Worm (Caenorhabditis elegans): Measurements from ENCODE around the gene T09F5.2.

- no peak for TF ChIP-seq snpc-1.1 (tag; optimal IDR thresholded peaks at IDR 0.05; ENCODE audit: insufficient read depth)
- no peak for TF ChIP-seq ama-1 (optimal IDR thresholded peaks at IDR 0.05)
- TF ChIP-seq ama-1 (GFP tag; optimal IDR thresholded peaks at IDR 0.05) = no peak
- no peak for TF ChIP-seq D2030.7 (GFP tag; IDR thresholded peaks at IDR 0.05)
- TF ChIP-seq F49E8.2 (tag; optimal IDR thresholded peaks at IDR 0.05; ENCODE audit: insufficient read depth) = no peak
- TF ChIP-seq attf-6 (GFP tag; IDR thresholded peaks at IDR 0.05) = no peak
- no peak for TF ChIP-seq ztf-26 (tag; optimal IDR thresholded peaks at IDR 0.05)
- TF ChIP-seq B0035.1 (tag; optimal IDR thresholded peaks at IDR 0.05) = no peak
- no peak for TF ChIP-seq fkh-3 (tag; optimal IDR thresholded peaks at IDR 0.05)
- no peak for TF ChIP-seq F33H1.4 (GFP tag; IDR thresholded peaks at IDR 0.05)
- TF ChIP-seq athp-1 (tag; optimal IDR thresholded peaks at IDR 0.05) = no peak
Measured at ce11 chrV:15192377-15192776, 41.6 kb downstream of the T09F5.2 start, which contains the start of gene plc-2.

Measured in whole organism, young adult.